Worm (Caenorhabditis elegans): ENCODE results near the gene R186.8.

- TF ChIP-seq nhr-11 (tag; optimal IDR thresholded peaks at IDR 0.05) (no peak), alr-1 (tag; optimal IDR thresholded peaks at IDR 0.05) (no peak), fos-1 (tag; optimal IDR thresholded peaks at IDR 0.05) (no peak), lin-13 (GFP tag; optimal IDR thresholded peaks at IDR 0.05) (no peak), lsy-2 (tag; optimal IDR thresholded peaks at IDR 0.05) (no peak), unc-62 (GFP tag; optimal IDR thresholded peaks at IDR 0.05) (no peak), lin-39 (tag; optimal IDR thresholded peaks at IDR 0.05) (no peak), elt-1 (tag; optimal IDR thresholded peaks at IDR 0.05) (no peak), sma-9 (GFP tag; optimal IDR thresholded peaks at IDR 0.05) (no peak), sma-9 (tag; optimal IDR thresholded peaks at IDR 0.05) (no peak)
Observed at ce11 chrV:13000068-13000467, 32.3 kb upstream of the R186.8 start.

Measured in whole organism, L2 larva.